Worm (Caenorhabditis elegans) whole organism, L1 larva: ENCODE data around the gene srxa-11.
A peak's percentile ranks its signal among the peaks of the same experiment; 100 is the strongest.

Experiments used
- C04F5.9 ChIP-seq: sonication (generic microtip); optimal IDR thresholded peaks from 2 replicates; lab custom pipeline; 2016; ENCODE audit warnings: missing genetic modification characterization, missing compliant biosample characterization
- C16A3.4 ChIP-seq: fragments of 150-350 bp; optimal IDR thresholded peaks from 2 replicates; lab custom pipeline; 2014; ENCODE audit warnings: missing biosample characterization, missing genetic modification characterization
- Y116A8C.19 ChIP-seq: sonication (generic microtip); optimal IDR thresholded peaks from 2 replicates; lab custom pipeline; 2016; ENCODE audit warnings: missing compliant biosample characterization, missing genetic modification characterization, borderline replicate concordance
- aha-1 ChIP-seq: fragments of 150-350 bp; optimal IDR thresholded peaks from 2 replicates; lab custom pipeline; 2014; ENCODE audit warnings: missing biosample characterization, missing genetic modification characterization
- ama-1 ChIP-seq: fragments of 150-350 bp; optimal IDR thresholded peaks from 2 replicates; lab custom pipeline; 2014
- blmp-1 ChIP-seq: fragments of 150-350 bp; optimal IDR thresholded peaks from 2 replicates; lab custom pipeline; 2014; ENCODE audit warnings: missing biosample characterization, missing genetic modification characterization
- ceh-63 ChIP-seq: fragments of 200-800 bp; sonication (Bioruptor generic); optimal IDR thresholded peaks from 2 replicates; lab custom pipeline; 2018; ENCODE audit warnings: mild to moderate bottlenecking, missing genetic modification characterization, missing compliant biosample characterization
- ceh-8 ChIP-seq: fragments of 200-800 bp; sonication (Bioruptor generic); optimal IDR thresholded peaks from 2 replicates; lab custom pipeline; 2018; ENCODE audit warnings: mild to moderate bottlenecking, missing genetic modification characterization, moderate library complexity, missing compliant biosample characterization
- ceh-90 ChIP-seq: sonication (generic microtip); optimal IDR thresholded peaks from 2 replicates; lab custom pipeline; 2016; ENCODE audit warnings: missing genetic modification characterization, missing compliant biosample characterization
- efl-1 ChIP-seq, 4 experiments: fragments of 150-350 bp; optimal IDR thresholded peaks in 3 of 4; peaks in 1 of 4; 1 replicate in 1 of 4; 2 replicates in 3 of 4; lab custom pipeline; 2014; ENCODE audit warnings: missing biosample characterization in 2 of 4, missing genetic modification characterization in 2 of 4, missing genetic modification reagents in 2 of 4
- efl-3 ChIP-seq: fragments of 200-800 bp; sonication (Bioruptor generic); optimal IDR thresholded peaks from 2 replicates; lab custom pipeline; 2018; ENCODE audit warnings: mild to moderate bottlenecking, missing genetic modification characterization, missing compliant biosample characterization
- elt-2 ChIP-seq: sonication (generic microtip); optimal IDR thresholded peaks from 2 replicates; lab custom pipeline; 2016; ENCODE audit warnings: missing genetic modification characterization, mild to moderate bottlenecking, inconsistent platforms, missing compliant biosample characterization, missing genetic modification reagents
- elt-3 ChIP-seq, 6 experiments: fragments of 150-350 bp in 1 of 6; sonication (generic microtip); optimal IDR thresholded peaks; 2 replicates each; lab custom pipeline; 2017 to 2018; ENCODE audit warnings: missing biosample characterization in 6 of 6, missing genetic modification characterization in 6 of 6, inconsistent platforms in 1 of 6
- fkh-4 ChIP-seq: sonication (generic microtip); optimal IDR thresholded peaks from 2 replicates; lab custom pipeline; 2016; ENCODE audit warnings: missing compliant biosample characterization, missing genetic modification characterization, borderline replicate concordance
- fkh-8 ChIP-seq: sonication (generic microtip); optimal IDR thresholded peaks from 2 replicates; lab custom pipeline; 2016; ENCODE audit warnings: mild to moderate bottlenecking, missing genetic modification characterization, missing compliant biosample characterization
- hlh-17 ChIP-seq: fragments of 200-800 bp; sonication (Bioruptor generic); optimal IDR thresholded peaks from 2 replicates; lab custom pipeline; 2018; ENCODE audit warnings: missing genetic modification characterization, mild to moderate bottlenecking, missing compliant biosample characterization, moderate library complexity, borderline replicate concordance
- hlh-4 ChIP-seq: sonication (generic microtip); optimal IDR thresholded peaks from 2 replicates; lab custom pipeline; 2016; ENCODE audit warnings: mild to moderate bottlenecking, missing genetic modification characterization, missing compliant biosample characterization
- irx-1 ChIP-seq: sonication (generic microtip); optimal IDR thresholded peaks from 2 replicates; lab custom pipeline; 2016; ENCODE audit warnings: missing genetic modification characterization, missing compliant biosample characterization
- lin-13 ChIP-seq: fragments of 150-350 bp; optimal IDR thresholded peaks from 2 replicates; lab custom pipeline; 2014; ENCODE audit warnings: missing biosample characterization, missing genetic modification reagents, missing genetic modification characterization
- lin-15B ChIP-seq: fragments of 150-350 bp; sonication (generic microtip); optimal IDR thresholded peaks from 3 replicates; lab custom pipeline; 2014; ENCODE audit warnings: missing biosample characterization, missing genetic modification characterization
- lin-35 ChIP-seq, 2 experiments: fragments of 150-350 bp; optimal IDR thresholded peaks; 2 replicates each; lab custom pipeline; 2014; ENCODE audit warnings: missing biosample characterization in 2 of 2, missing genetic modification characterization in 2 of 2, missing genetic modification reagents in 2 of 2
- lin-39 ChIP-seq: fragments of 150-350 bp; optimal IDR thresholded peaks from 2 replicates; lab custom pipeline; 2014; ENCODE audit warnings: missing biosample characterization, missing genetic modification reagents, missing genetic modification characterization
- lir-3 ChIP-seq: sonication (generic microtip); optimal IDR thresholded peaks from 2 replicates; lab custom pipeline; 2016; ENCODE audit warnings: mild to moderate bottlenecking, missing genetic modification characterization, moderate library complexity, missing compliant biosample characterization; ENCODE audit not compliant: poor library complexity
- mdl-1 ChIP-seq, 2 experiments: fragments of 150-350 bp; optimal IDR thresholded peaks; 2 replicates each; lab custom pipeline; 2014 to 2017; ENCODE audit warnings: missing biosample characterization in 2 of 2, missing genetic modification characterization in 2 of 2, inconsistent platforms in 1 of 2
- mep-1 ChIP-seq: fragments of 150-350 bp; optimal IDR thresholded peaks from 2 replicates; lab custom pipeline; 2014; ENCODE audit warnings: missing biosample characterization, missing genetic modification characterization
- nhr-19 ChIP-seq: fragments of 200-800 bp; sonication (Bioruptor generic); conservative IDR thresholded peaks from 2 replicates; pipeline ENCODE4 v1.3.6; 2022; ENCODE audit warnings: missing genetic modification characterization, missing compliant biosample characterization
- nhr-28 ChIP-seq: fragments of 150-350 bp; optimal IDR thresholded peaks from 2 replicates; lab custom pipeline; 2014; ENCODE audit warnings: missing biosample characterization, missing genetic modification characterization
- nhr-71 ChIP-seq: sonication (generic microtip); optimal IDR thresholded peaks from 2 replicates; lab custom pipeline; 2016; ENCODE audit warnings: mild to moderate bottlenecking, missing genetic modification characterization, moderate library complexity, missing compliant biosample characterization
- nhr-76 ChIP-seq: sonication (generic microtip); optimal IDR thresholded peaks from 2 replicates; lab custom pipeline; 2017; ENCODE audit warnings: missing biosample characterization, missing genetic modification characterization
- nhr-85 ChIP-seq: sonication (generic microtip); peaks from one replicate; lab custom pipeline; 2016; ENCODE audit warnings: missing genetic modification characterization, inconsistent platforms, missing compliant biosample characterization
- nhr-90 ChIP-seq: sonication (generic microtip); optimal IDR thresholded peaks from 2 replicates; lab custom pipeline; 2016; ENCODE audit warnings: mild to moderate bottlenecking, missing genetic modification characterization, missing compliant biosample characterization; ENCODE audit not compliant: poor library complexity
- pax-3 ChIP-seq: fragments of 200-800 bp; sonication (Bioruptor generic); optimal IDR thresholded peaks from 2 replicates; lab custom pipeline; 2018; ENCODE audit warnings: mild to moderate bottlenecking, missing genetic modification characterization, moderate library complexity, missing compliant biosample characterization
- pqm-1 ChIP-seq: sonication (generic microtip); optimal IDR thresholded peaks from 3 replicates; lab custom pipeline; 2017; ENCODE audit warnings: missing biosample characterization, missing genetic modification characterization
- rnt-1 ChIP-seq: sonication (generic microtip); optimal IDR thresholded peaks from 2 replicates; lab custom pipeline; 2016; ENCODE audit warnings: mild to moderate bottlenecking, missing genetic modification characterization, moderate library complexity, missing compliant biosample characterization
- skn-1 ChIP-seq: fragments of 150-350 bp; optimal IDR thresholded peaks from 2 replicates; lab custom pipeline; 2014; ENCODE audit warnings: missing biosample characterization, missing genetic modification characterization
- snu-23 ChIP-seq: sonication (generic microtip); optimal IDR thresholded peaks from 2 replicates; lab custom pipeline; 2016; ENCODE audit warnings: missing genetic modification characterization, missing compliant biosample characterization
- sox-4 ChIP-seq: sonication (generic microtip); optimal IDR thresholded peaks from 2 replicates; lab custom pipeline; 2016; ENCODE audit warnings: missing genetic modification characterization, missing compliant biosample characterization
- sptf-1 ChIP-seq: fragments of 150-350 bp; optimal IDR thresholded peaks from 2 replicates; lab custom pipeline; 2014; ENCODE audit warnings: missing biosample characterization, missing genetic modification characterization
- sup-37 ChIP-seq: fragments of 200-800 bp; sonication (Bioruptor generic); optimal IDR thresholded peaks from 2 replicates; lab custom pipeline; 2018; ENCODE audit warnings: mild to moderate bottlenecking, missing genetic modification characterization, missing compliant biosample characterization
- swsn-7 ChIP-seq: sonication (generic microtip); optimal IDR thresholded peaks from 2 replicates; lab custom pipeline; 2016; ENCODE audit warnings: missing genetic modification characterization, missing compliant biosample characterization
- tbx-2 ChIP-seq: sonication (generic microtip); optimal IDR thresholded peaks from 2 replicates; lab custom pipeline; 2016; ENCODE audit warnings: missing genetic modification characterization, missing compliant biosample characterization
- tlp-1 ChIP-seq: fragments of 150-350 bp; optimal IDR thresholded peaks from 2 replicates; lab custom pipeline; 2014; ENCODE audit warnings: missing biosample characterization, missing genetic modification characterization
- unc-30 ChIP-seq: sonication (generic microtip); optimal IDR thresholded peaks from 2 replicates; lab custom pipeline; 2017; ENCODE audit warnings: missing biosample characterization, missing genetic modification characterization
- unc-98 ChIP-seq: fragments of 200-800 bp; sonication (Bioruptor generic); IDR thresholded peaks from 2 replicates; pipeline ENCODE4 v1.3.6; 2022; ENCODE audit warnings: missing genetic modification characterization, missing compliant biosample characterization
- xbp-1 ChIP-seq: sonication (generic microtip); optimal IDR thresholded peaks from 2 replicates; lab custom pipeline; 2016; ENCODE audit warnings: missing genetic modification characterization, missing compliant biosample characterization
- zag-1 ChIP-seq: fragments of 150-350 bp; optimal IDR thresholded peaks from 2 replicates; lab custom pipeline; 2014; ENCODE audit warnings: missing biosample characterization, missing genetic modification characterization
- zip-4 ChIP-seq: fragments of 200-800 bp; sonication (Bioruptor generic); optimal IDR thresholded peaks from 2 replicates; lab custom pipeline; 2018; ENCODE audit warnings: mild to moderate bottlenecking, missing genetic modification characterization, moderate library complexity, missing compliant biosample characterization
- ztf-11 ChIP-seq, 2 experiments: sonication (generic microtip); optimal IDR thresholded peaks; 2 replicates each; lab custom pipeline; 2016 to 2017; ENCODE audit warnings: missing genetic modification characterization in 2 of 2, missing biosample characterization in 1 of 2, missing compliant biosample characterization in 1 of 2

The srxa-11 gene

ce11 chrV:13923851-13924250, at the start of gene srxa-11:
TSS of gene srxa-11 (plus strand) at chrV:13924151.
- TF ChIP-seq elt-3 (tag; optimal IDR thresholded peaks at IDR 0.05; lab: Kevin White, UChicago) (no peak), rnt-1 (no peak), lin-13 (GFP tag; lab: Kevin White, UChicago) (no peak), fkh-4 (no peak), nhr-28 (tag; lab: Kevin White, UChicago) (no peak), xbp-1 (tag; lab: Kevin White, UChicago) (no peak), unc-98 (GFP tag; lab: Robert Waterston, UW) (no peak), lir-3 (no peak)

DNA sequence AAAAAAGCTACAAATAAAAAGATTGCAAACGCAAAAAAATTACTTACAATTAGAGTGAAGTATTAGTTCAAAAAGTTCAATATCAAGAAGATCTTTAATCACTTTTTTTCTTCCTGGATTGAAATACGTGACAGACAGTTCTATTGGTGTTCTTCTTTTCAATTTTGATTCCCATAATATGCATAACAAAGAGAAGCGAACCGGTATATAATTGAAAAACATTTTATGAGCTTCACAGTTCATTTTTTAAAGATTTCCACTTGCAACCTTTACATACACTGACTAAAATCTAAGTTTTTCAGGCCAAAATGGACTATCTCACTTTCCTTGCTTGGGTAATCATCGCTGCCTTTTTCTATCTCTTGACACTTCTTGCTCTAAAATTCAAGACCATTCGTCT, 47.4 kb upstream of the srxa-11 start, which contains the start of gene T22G5.1:
TSS of gene T22G5.1 (plus strand) at position 301 of the 400 bp plus-strand sequence.
- TF ChIP-seq sptf-1 (tag; lab: Kevin White, UChicago) (no peak), ceh-90 (tag; lab: Kevin White, UChicago) (no peak), pqm-1 (tag; lab: Kevin White, UChicago) (no peak), mep-1 (tag; lab: Kevin White, UChicago) (no peak), aha-1 (no peak), Y116A8C.19 (tag; lab: Kevin White, UChicago) (no peak), ama-1 (lab: Kevin White, UChicago) (no peak), nhr-76 (tag; lab: Kevin White, UChicago) (no peak), nhr-85 (no peak), pax-3 (tag; lab: Kevin White, UChicago) (no peak), irx-1 (tag; lab: Kevin White, UChicago) (no peak)

DNA sequence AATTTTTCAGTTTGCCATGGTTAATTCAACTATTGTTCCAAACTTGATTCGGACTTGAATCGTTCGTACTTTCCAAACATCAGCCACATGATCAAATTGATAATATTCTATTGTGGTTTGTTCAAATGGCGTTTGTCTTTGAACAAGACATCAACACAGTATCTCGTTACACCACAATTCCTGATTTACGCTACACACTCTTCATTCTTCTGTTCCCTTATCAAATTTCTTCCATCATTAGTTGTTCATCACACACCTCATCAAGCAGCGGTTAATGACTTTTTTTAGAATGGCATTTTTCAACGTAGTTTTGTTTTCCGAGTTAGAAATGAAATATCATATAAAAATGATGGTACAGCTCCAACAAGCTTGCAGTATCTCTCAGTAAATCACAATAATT, 45.7 kb upstream of the srxa-11 start:
- TF ChIP-seq nhr-19 (GFP tag; lab: Robert Waterston, UW) (no peak), lin-39 (tag; lab: Kevin White, UChicago) (no peak), sptf-1 (tag; lab: Kevin White, UChicago) (no peak), hlh-4 (no peak), ama-1 (lab: Kevin White, UChicago) (no peak), nhr-71 (tag; lab: Kevin White, UChicago) (peak; percentile 26), swsn-7 (no peak), fkh-4 (no peak), snu-23 (GFP tag; lab: Kevin White, UChicago) (peak; percentile 7), zag-1 (tag; lab: Kevin White, UChicago) (no peak), efl-3 (no peak), unc-30 (tag; lab: Kevin White, UChicago) (no peak), mdl-1 (tag; optimal IDR thresholded peaks at IDR 0.05; lab: Kevin White, UChicago) (peak in 1 of 2 experiments; percentile 13), ceh-63 (no peak), sup-37 (GFP tag; lab: Kevin White, UChicago) (no peak), lir-3 (no peak), rnt-1 (no peak), lin-15B (tag; lab: Kevin White, UChicago) (no peak), hlh-17 (GFP tag; lab: Kevin White, UChicago) (no peak), elt-3 (tag; optimal IDR thresholded peaks at IDR 0.05; lab: Kevin White, UChicago) (peak in 3 of 6 experiments; percentile 24 to 59 (median 31)), C04F5.9 (no peak), elt-2 (tag; lab: Kevin White, UChicago) (peak; percentile 76), pax-3 (tag; lab: Kevin White, UChicago) (no peak), nhr-90 (tag; lab: Kevin White, UChicago) (no peak), efl-1 (optimal IDR thresholded peaks at IDR 0.05; lab: Kevin White, UChicago) (no peak), efl-1 (GFP tag; optimal IDR thresholded peaks at IDR 0.05 in 1 of 2; lab: Kevin White, UChicago) (no peak), fkh-8 (tag; lab: Kevin White, UChicago) (no peak), nhr-85 (peak; percentile 28), blmp-1 (tag; lab: Kevin White, UChicago) (peak; percentile 48), sox-4 (tag; lab: Kevin White, UChicago) (no peak), ztf-11 (tag; optimal IDR thresholded peaks at IDR 0.05; lab: Kevin White, UChicago) (no peak), lin-35 (GFP tag; optimal IDR thresholded peaks at IDR 0.05; lab: Kevin White, UChicago) (peak in 1 of 2 experiments; percentile 20), zip-4 (GFP tag; lab: Kevin White, UChicago) (no peak), irx-1 (tag; lab: Kevin White, UChicago) (no peak), C16A3.4 (tag; lab: Kevin White, UChicago) (no peak), skn-1 (tag; lab: Kevin White, UChicago) (no peak), tlp-1 (tag; lab: Kevin White, UChicago) (no peak), ceh-8 (GFP tag; lab: Kevin White, UChicago) (no peak), tbx-2 (tag; lab: Kevin White, UChicago) (no peak)
